Worm (Caenorhabditis elegans): ENCODE measurements around the gene R10E11.6.

The R10E11.6 gene

DNA sequence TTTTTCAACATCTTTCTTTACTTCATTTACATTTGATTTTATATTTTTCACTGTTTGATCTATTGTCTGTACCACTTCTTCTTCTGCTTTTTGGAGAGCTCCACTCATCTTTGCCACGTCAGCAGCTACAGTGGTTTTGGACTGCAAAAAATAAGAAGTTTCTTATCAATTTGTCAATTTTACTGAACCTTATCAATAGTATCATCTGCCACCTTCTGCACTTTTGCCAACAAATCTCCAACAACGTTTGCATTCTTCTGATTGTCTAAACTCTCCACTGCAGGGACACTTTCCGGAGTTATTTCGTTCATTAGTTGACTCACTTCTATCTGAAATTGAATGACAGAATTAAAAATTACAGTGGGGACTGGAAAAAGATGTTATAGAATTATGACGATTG is 4.0 kb downstream of the R10E11.6 start:
- no peak for TF ChIP-seq nhr-71 (tag; optimal IDR thresholded peaks at IDR 0.05)
- TF ChIP-seq lin-35 (GFP tag; optimal IDR thresholded peaks at IDR 0.05) = peak in 1 of 2 experiments; percentile 15
- TF ChIP-seq ztf-11 (tag; optimal IDR thresholded peaks at IDR 0.05) = no peak
- peak; percentile 56 for TF ChIP-seq elt-2 (tag; optimal IDR thresholded peaks at IDR 0.05)

DNA sequence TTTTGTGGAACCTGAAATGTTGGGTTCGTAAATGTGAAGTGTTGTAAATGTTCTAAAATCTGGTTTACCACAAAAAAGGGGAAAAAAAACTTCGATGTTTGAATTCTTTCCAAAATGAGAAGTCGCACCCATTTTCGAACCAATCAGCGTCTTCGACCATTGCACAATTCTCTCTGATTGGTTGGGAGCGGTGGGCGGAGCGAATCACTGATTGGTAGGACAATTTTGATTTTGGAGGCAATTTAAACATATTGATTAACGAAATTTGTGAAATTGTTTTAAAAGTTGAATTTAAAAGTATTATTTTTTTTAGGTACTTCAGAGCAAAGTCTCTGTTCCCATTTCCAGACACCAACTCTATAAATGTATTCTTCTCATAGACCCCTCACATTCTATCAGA is 6.3 kb downstream of the R10E11.6 start:
- no peak for TF ChIP-seq ceh-88 (GFP tag; IDR thresholded peaks at IDR 0.05)
- no peak for TF ChIP-seq efl-1 (optimal IDR thresholded peaks at IDR 0.05)
- TF ChIP-seq efl-1 (GFP tag; optimal IDR thresholded peaks at IDR 0.05 in 1 of 2) = peak in 1 of 2 experiments; percentile 51

DNA sequence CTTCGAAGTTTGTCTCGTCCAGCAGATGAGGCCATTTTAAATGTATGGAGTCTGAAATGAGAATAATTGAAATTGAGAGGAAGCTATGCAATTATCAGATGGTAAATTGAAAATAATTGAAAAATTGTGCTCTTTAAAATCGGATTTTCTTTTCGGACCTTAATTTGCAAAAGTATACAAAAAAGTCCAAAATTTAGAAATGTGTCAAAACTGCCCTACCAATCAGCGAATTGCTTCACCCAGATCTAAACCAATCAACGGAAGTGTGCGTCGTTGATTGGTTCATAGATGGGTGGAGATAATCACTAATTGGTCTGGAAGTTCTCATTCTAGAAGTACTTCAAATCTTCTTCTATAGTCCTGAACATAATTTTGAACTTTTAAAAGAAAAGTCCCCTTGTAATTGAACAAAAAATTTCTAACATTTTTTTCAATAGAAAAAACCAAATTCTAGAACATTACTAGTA is 6.8 kb downstream of the R10E11.6 start, which contains the start of gene R10E11.5:
R10E11.5 (minus strand) TSS at position 51 of the 467 bp plus-strand sequence.
- TF ChIP-seq snu-23 (GFP tag; optimal IDR thresholded peaks at IDR 0.05) = no peak
- no peak for TF ChIP-seq lir-3 (tag; optimal IDR thresholded peaks at IDR 0.05; ENCODE audit: poor library complexity)
- no peak for TF ChIP-seq alr-1 (tag; optimal IDR thresholded peaks at IDR 0.05; ENCODE audit: borderline replicate concordance)
- TF ChIP-seq ceh-88 (GFP tag; IDR thresholded peaks at IDR 0.05) = no peak
- no peak for TF ChIP-seq nhr-84 (tag; optimal IDR thresholded peaks at IDR 0.05)
- TF ChIP-seq ztf-4 (tag; optimal IDR thresholded peaks at IDR 0.05) = no peak
- TF ChIP-seq grh-1 (GFP tag; IDR thresholded peaks at IDR 0.05) = no peak
- TF ChIP-seq irx-1 (tag; optimal IDR thresholded peaks at IDR 0.05) = no peak
- TF ChIP-seq tbx-2 (tag; optimal IDR thresholded peaks at IDR 0.05) = no peak
- no peak for TF ChIP-seq nhr-28 (tag; optimal IDR thresholded peaks at IDR 0.05)
- no peak for TF ChIP-seq C04F5.9 (tag; optimal IDR thresholded peaks at IDR 0.05)
- TF ChIP-seq lin-14 (GFP tag; optimal IDR thresholded peaks at IDR 0.05) = no peak
- no peak for TF ChIP-seq unc-130 (tag; optimal IDR thresholded peaks at IDR 0.05)

DNA sequence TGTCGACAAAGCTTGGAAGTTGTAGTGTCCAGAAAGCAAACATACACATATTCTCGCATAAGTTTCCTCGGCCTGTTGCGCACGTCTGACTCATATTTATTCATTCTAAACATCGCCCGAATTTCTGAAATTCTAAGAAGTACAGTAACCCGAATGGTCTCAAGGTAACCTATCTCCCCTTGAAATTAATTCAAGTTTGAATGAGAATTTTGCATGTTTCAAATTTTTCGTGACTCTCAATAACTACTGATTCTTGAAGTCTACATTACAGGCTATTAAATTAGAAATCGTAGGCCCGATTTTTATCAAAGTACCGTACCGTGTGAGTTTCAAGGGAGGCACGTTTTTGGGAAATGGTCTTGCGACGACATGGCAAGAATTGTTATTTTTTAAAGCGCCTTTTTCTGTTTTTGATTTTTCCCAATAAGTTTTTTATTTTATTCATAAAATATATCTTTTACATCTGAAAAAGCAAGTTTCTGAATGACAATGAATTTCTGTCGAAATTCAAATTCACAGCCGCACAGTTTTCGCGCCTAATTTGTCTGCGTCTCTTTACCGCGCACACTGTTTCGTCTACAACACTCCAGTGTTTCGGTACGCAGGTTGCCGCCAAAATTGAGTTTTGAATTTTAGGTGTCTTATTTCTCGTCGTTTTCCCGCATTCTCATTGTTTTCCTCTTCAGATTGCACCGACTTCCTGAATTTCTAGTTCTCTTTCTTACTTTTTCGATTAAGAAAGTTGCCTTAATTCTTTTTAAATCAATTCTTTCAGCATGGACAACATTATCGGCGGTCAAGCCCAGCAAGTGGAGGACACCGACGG is 11.0 kb downstream of the R10E11.6 start, which contains the start of the genes R10E11.9 and mcm-6:
R10E11.9 (minus strand) TSS at position 51 of the 826 bp plus-strand sequence.
mcm-6 (plus strand) TSS at position 776 of the 826 bp plus-strand sequence.
- TF ChIP-seq pqm-1 (tag; optimal IDR thresholded peaks at IDR 0.05) (no peak), snu-23 (GFP tag; optimal IDR thresholded peaks at IDR 0.05) (peak; percentile 35), dpl-1 (GFP tag; optimal IDR thresholded peaks at IDR 0.05) (peak; percentile 87 to 89 (median 88)), lin-35 (GFP tag; optimal IDR thresholded peaks at IDR 0.05) (peak; percentile 56 to 88), F16B12.6 (tag; optimal IDR thresholded peaks at IDR 0.05) (peak; percentile 27), skn-1 (tag; optimal IDR thresholded peaks at IDR 0.05) (peak; percentile 58), nhr-85 (tag) (peak; percentile 52), mep-1 (tag; optimal IDR thresholded peaks at IDR 0.05) (peak; percentile 63), nhr-90 (tag; optimal IDR thresholded peaks at IDR 0.05; ENCODE audit: poor library complexity) (peak; percentile 22), lin-14 (GFP tag; optimal IDR thresholded peaks at IDR 0.05) (peak; percentile 47), aly-2 (tag; optimal IDR thresholded peaks at IDR 0.05) (no peak), dsc-1 (tag; optimal IDR thresholded peaks at IDR 0.05) (no peak), ztf-4 (tag; optimal IDR thresholded peaks at IDR 0.05) (no peak), C16A3.4 (tag; optimal IDR thresholded peaks at IDR 0.05) (peak; percentile 40), ztf-11 (tag; optimal IDR thresholded peaks at IDR 0.05) (no peak), vab-15 (tag; optimal IDR thresholded peaks at IDR 0.05) (no peak), efl-1 (optimal IDR thresholded peaks at IDR 0.05) (peak; percentile 78 to 83), efl-1 (GFP tag; optimal IDR thresholded peaks at IDR 0.05 in 1 of 2) (peak; percentile 83 to 97), nhr-71 (tag; optimal IDR thresholded peaks at IDR 0.05) (peak; percentile 33), lin-13 (GFP tag; optimal IDR thresholded peaks at IDR 0.05) (peak; percentile 26), mdl-1 (tag; optimal IDR thresholded peaks at IDR 0.05) (peak in 1 of 2 experiments; percentile 3), nhr-20 (tag; optimal IDR thresholded peaks at IDR 0.05) (peak; percentile 42), lsy-2 (tag; optimal IDR thresholded peaks at IDR 0.05) (peak in 1 of 2 experiments; percentile 71), unc-86 (tag; optimal IDR thresholded peaks at IDR 0.05) (no peak), blmp-1 (tag; optimal IDR thresholded peaks at IDR 0.05) (peak; percentile 47)
